Worm (Caenorhabditis elegans): ENCODE results near the gene nspc-17.

nspc-17 gene

ce11 chrX:14477338-14477737 lies 47.6 kb downstream of the nspc-17 start:
- TF ChIP-seq mec-3 (tag; optimal IDR thresholded peaks at IDR 0.05; ENCODE audit: borderline replicate concordance) = no peak
- no peak for TF ChIP-seq T23F11.4 (GFP tag; optimal IDR thresholded peaks at IDR 0.05)
- no peak for TF ChIP-seq nhr-11 (tag; optimal IDR thresholded peaks at IDR 0.05)
- no peak for TF ChIP-seq hlh-6 (tag; optimal IDR thresholded peaks at IDR 0.05)
- TF ChIP-seq fax-1 (tag; optimal IDR thresholded peaks at IDR 0.05) = no peak
- TF ChIP-seq sox-4 (tag; optimal IDR thresholded peaks at IDR 0.05) = no peak
- no peak for TF ChIP-seq ceh-19 (GFP tag; optimal IDR thresholded peaks at IDR 0.05)
- no peak for TF ChIP-seq pros-1 (tag; optimal IDR thresholded peaks at IDR 0.05)
- TF ChIP-seq ama-1 (optimal IDR thresholded peaks at IDR 0.05) = no peak
- TF ChIP-seq ceh-48 (tag; optimal IDR thresholded peaks at IDR 0.05) = no peak
- TF ChIP-seq K02D7.2 (tag; optimal IDR thresholded peaks at IDR 0.05) = no peak
- no peak for TF ChIP-seq tbx-7 (tag; optimal IDR thresholded peaks at IDR 0.05)
- no peak for TF ChIP-seq elt-2 (tag; optimal IDR thresholded peaks at IDR 0.05)
- no peak for TF ChIP-seq ahr-1 (tag; optimal IDR thresholded peaks at IDR 0.05)
- no peak for TF ChIP-seq ceh-2 (tag; optimal IDR thresholded peaks at IDR 0.05)
- TF ChIP-seq pha-4 (tag; optimal IDR thresholded peaks at IDR 0.05) = no peak
- TF ChIP-seq ceh-18 (tag; optimal IDR thresholded peaks at IDR 0.05) = no peak
- no peak for TF ChIP-seq K09A11.1 (tag; optimal IDR thresholded peaks at IDR 0.05; ENCODE audit: insufficient read depth)

- TF ChIP-seq fkh-6 (tag; optimal IDR thresholded peaks at IDR 0.05) (no peak), Y22D7AL.16 (tag; optimal IDR thresholded peaks at IDR 0.05) (no peak), ahr-1 (tag; optimal IDR thresholded peaks at IDR 0.05) (no peak), ceh-22 (tag; optimal IDR thresholded peaks at IDR 0.05) (no peak), hlh-15 (tag; optimal IDR thresholded peaks at IDR 0.05) (no peak), ceh-14 (tag; optimal IDR thresholded peaks at IDR 0.05) (no peak), C38D4.7 (GFP tag; optimal IDR thresholded peaks at IDR 0.05) (no peak), pag-3 (tag; optimal IDR thresholded peaks at IDR 0.05; ENCODE audit: borderline replicate concordance) (no peak), unc-42 (tag; optimal IDR thresholded peaks at IDR 0.05) (no peak), che-1 (tag; optimal IDR thresholded peaks at IDR 0.05) (no peak), pqm-1 (tag; optimal IDR thresholded peaks at IDR 0.05) (no peak), ama-1 (optimal IDR thresholded peaks at IDR 0.05) (no peak), ceh-31 (tag; optimal IDR thresholded peaks at IDR 0.05) (no peak), gmeb-2 (tag; optimal IDR thresholded peaks at IDR 0.05) (no peak), ceh-6 (GFP tag; optimal IDR thresholded peaks at IDR 0.05) (no peak), elt-4 (tag; optimal IDR thresholded peaks at IDR 0.05) (no peak), pat-9 (tag; optimal IDR thresholded peaks at IDR 0.05) (no peak)
These were observed 48.2 kb downstream of the nspc-17 start for ce11 chrX:14476625-14477257.
